Fruit fly (Drosophila melanogaster) whole organism, prepupa: ENCODE measurements around the gene CG18754.

ENCODE experiments used
- Blimp-1 ChIP-seq: fragments of 200-800 bp; sonication (Bioruptor generic); optimal IDR thresholded peaks from 3 replicates; lab custom pipeline; 2017; ENCODE audit warnings: missing biosample characterization, missing genetic modification characterization, mild to moderate bottlenecking, moderate library complexity, missing genetic modification reagents
- CG10631 ChIP-seq: fragments of 200-800 bp; sonication (Bioruptor generic); optimal IDR thresholded peaks from 2 replicates; lab custom pipeline; 2016; ENCODE audit warnings: missing biosample characterization, missing genetic modification characterization
- CG11294 ChIP-seq: fragments of 200-800 bp; sonication (Bioruptor generic); IDR thresholded peaks from 2 replicates; pipeline ENCODE4 v1.3.6; 2022; ENCODE audit warnings: missing biosample characterization, missing genetic modification characterization
- CG11762 ChIP-seq: fragments of 200-800 bp; sonication (Bioruptor generic); optimal IDR thresholded peaks from 3 replicates; lab custom pipeline; 2016; ENCODE audit warnings: missing biosample characterization, missing genetic modification characterization; ENCODE audit not compliant: insufficient read depth
- CG15336 ChIP-seq: fragments of 200-800 bp; sonication (Bioruptor generic); IDR thresholded peaks from 2 replicates; pipeline ENCODE4 v1.3.6; 2022; ENCODE audit warnings: missing biosample characterization, missing genetic modification characterization
- CG16779 ChIP-seq: fragments of 200-800 bp; sonication (Bioruptor generic); optimal IDR thresholded peaks from 3 replicates; lab custom pipeline; 2017; ENCODE audit warnings: missing biosample characterization, mild to moderate bottlenecking, missing genetic modification characterization
- CG31627 ChIP-seq: fragments of 200-800 bp; sonication (Bioruptor generic); optimal IDR thresholded peaks from 3 replicates; lab custom pipeline; 2016; ENCODE audit warnings: missing biosample characterization, missing genetic modification characterization
- CG32006 ChIP-seq: fragments of 200-800 bp; sonication (Bioruptor generic); optimal IDR thresholded peaks from 3 replicates; lab custom pipeline; 2017; ENCODE audit warnings: missing biosample characterization, mild to moderate bottlenecking, missing genetic modification characterization
- CG34406 ChIP-seq: fragments of 200-800 bp; sonication (Bioruptor generic); optimal IDR thresholded peaks from 3 replicates; lab custom pipeline; 2016; ENCODE audit warnings: missing biosample characterization, missing genetic modification characterization
- CG4318 ChIP-seq: fragments of 200-800 bp; sonication (Bioruptor generic); optimal IDR thresholded peaks from 3 replicates; lab custom pipeline; 2017; ENCODE audit warnings: missing biosample characterization, mild to moderate bottlenecking, missing genetic modification characterization
- CG6163 ChIP-seq: fragments of 200-800 bp; sonication (Bioruptor generic); IDR thresholded peaks from 3 replicates; pipeline ENCODE4 v1.3.6; 2022; ENCODE audit warnings: missing biosample characterization, missing genetic modification characterization
- CG6276 ChIP-seq: fragments of 200-800 bp; sonication (Bioruptor generic); optimal IDR thresholded peaks from 2 replicates; lab custom pipeline; 2017; ENCODE audit warnings: missing biosample characterization, mild to moderate bottlenecking, missing genetic modification characterization
- CG6792 ChIP-seq: fragments of 200-800 bp; sonication (Bioruptor generic); optimal IDR thresholded peaks from 3 replicates; lab custom pipeline; 2016; ENCODE audit warnings: missing biosample characterization, missing genetic modification characterization
- CG6808 ChIP-seq: fragments of 200-800 bp; sonication (Bioruptor generic); optimal IDR thresholded peaks from 3 replicates; lab custom pipeline; 2017; ENCODE audit warnings: missing biosample characterization, missing genetic modification characterization, mild to moderate bottlenecking, moderate library complexity, missing genetic modification reagents
- CG6854 ChIP-seq: fragments of 200-800 bp; sonication (Bioruptor generic); optimal IDR thresholded peaks from 2 replicates; lab custom pipeline; 2017; ENCODE audit warnings: missing biosample characterization, mild to moderate bottlenecking, missing genetic modification characterization
- CG7368 ChIP-seq: fragments of 200-800 bp; sonication (Bioruptor generic); optimal IDR thresholded peaks from 3 replicates; lab custom pipeline; 2016; ENCODE audit warnings: missing biosample characterization, missing genetic modification characterization
- CG8119 ChIP-seq: fragments of 200-800 bp; sonication (Bioruptor generic); IDR thresholded peaks from 3 replicates; pipeline ENCODE4 v1.3.6; 2022; ENCODE audit warnings: missing biosample characterization, missing genetic modification characterization
- CG9139 ChIP-seq: fragments of 200-800 bp; sonication (Bioruptor generic); optimal IDR thresholded peaks from 3 replicates; lab custom pipeline; 2017; ENCODE audit warnings: missing biosample characterization, mild to moderate bottlenecking, missing genetic modification characterization
- Eip75B ChIP-seq: fragments of 200-800 bp; sonication (Bioruptor generic); optimal IDR thresholded peaks from 3 replicates; lab custom pipeline; 2016; ENCODE audit warnings: missing biosample characterization, missing genetic modification characterization
- Eip78C ChIP-seq: fragments of 200-800 bp; sonication (Bioruptor generic); peaks from one replicate; lab custom pipeline; 2016; ENCODE audit warnings: missing biosample characterization, missing genetic modification characterization
- Ets96B ChIP-seq: fragments of 200-800 bp; optimal IDR thresholded peaks from 2 replicates; lab custom pipeline; 2019; ENCODE audit warnings: missing biosample characterization, mild to moderate bottlenecking, missing genetic modification characterization, moderate library complexity
- Hr38 ChIP-seq: sonication (Bioruptor generic); optimal IDR thresholded peaks from 2 replicates; lab custom pipeline; 2016; ENCODE audit warnings: missing biosample characterization, missing genetic modification characterization
- Hr39 ChIP-seq: fragments of 200-800 bp; sonication (Bioruptor generic); optimal IDR thresholded peaks from 2 replicates; lab custom pipeline; 2016; ENCODE audit warnings: missing biosample characterization, missing genetic modification characterization
- Hr4 ChIP-seq: fragments of 200-800 bp; sonication (Bioruptor generic); optimal IDR thresholded peaks from 3 replicates; lab custom pipeline; 2016; ENCODE audit warnings: missing biosample characterization, missing genetic modification characterization
- Lpt ChIP-seq: fragments of 200-800 bp; sonication (Bioruptor generic); optimal IDR thresholded peaks from 3 replicates; lab custom pipeline; 2016; ENCODE audit warnings: missing biosample characterization, missing genetic modification characterization
- OdsH ChIP-seq: fragments of 200-800 bp; sonication (Bioruptor generic); optimal IDR thresholded peaks from 3 replicates; lab custom pipeline; 2016; ENCODE audit warnings: missing biosample characterization, missing genetic modification characterization
- Smox ChIP-seq: fragments of 200-800 bp; sonication (Bioruptor generic); optimal IDR thresholded peaks from 3 replicates; lab custom pipeline; 2016; ENCODE audit warnings: missing biosample characterization, missing genetic modification characterization
- Sox102F ChIP-seq: fragments of 200-800 bp; sonication (Bioruptor generic); optimal IDR thresholded peaks from 2 replicates; lab custom pipeline; 2016; ENCODE audit warnings: missing biosample characterization, mild to moderate bottlenecking, missing genetic modification characterization
- achi ChIP-seq: fragments of 200-800 bp; sonication (Bioruptor generic); optimal IDR thresholded peaks from 3 replicates; lab custom pipeline; 2016; ENCODE audit warnings: missing biosample characterization, missing genetic modification characterization
- acj6 ChIP-seq: fragments of 200-800 bp; sonication (Bioruptor generic); optimal IDR thresholded peaks from 3 replicates; lab custom pipeline; 2016; ENCODE audit warnings: missing biosample characterization, missing genetic modification characterization
- dac ChIP-seq: fragments of 200-800 bp; sonication (Bioruptor generic); optimal IDR thresholded peaks from 2 replicates; lab custom pipeline; 2017; ENCODE audit warnings: missing biosample characterization, mild to moderate bottlenecking, missing genetic modification characterization
- eg ChIP-seq: fragments of 200-800 bp; sonication (Bioruptor generic); IDR thresholded peaks from 3 replicates; pipeline ENCODE4 v1.3.6; 2022; ENCODE audit warnings: missing biosample characterization, missing genetic modification characterization
- fd59A ChIP-seq: fragments of 200-800 bp; sonication (Bioruptor generic); optimal IDR thresholded peaks from 2 replicates; lab custom pipeline; 2017; ENCODE audit warnings: missing biosample characterization, mild to moderate bottlenecking, missing genetic modification characterization, missing genetic modification reagents
- fd85E ChIP-seq: fragments of 200-800 bp; sonication (Bioruptor generic); optimal IDR thresholded peaks from 3 replicates; lab custom pipeline; 2016; ENCODE audit warnings: missing biosample characterization, missing genetic modification characterization
- fkh ChIP-seq: fragments of 200-800 bp; sonication (Bioruptor generic); optimal IDR thresholded peaks from 3 replicates; lab custom pipeline; 2017; ENCODE audit warnings: missing biosample characterization, mild to moderate bottlenecking, missing genetic modification characterization, moderate library complexity
- lz ChIP-seq: fragments of 200-800 bp; sonication (Bioruptor generic); optimal IDR thresholded peaks from 3 replicates; lab custom pipeline; 2016; ENCODE audit warnings: missing biosample characterization, missing genetic modification characterization
- net ChIP-seq: fragments of 200-800 bp; sonication (Bioruptor generic); optimal IDR thresholded peaks from 3 replicates; lab custom pipeline; 2016; ENCODE audit warnings: missing biosample characterization, missing genetic modification characterization
- pdm3 ChIP-seq: fragments of 200-800 bp; sonication (Bioruptor generic); optimal IDR thresholded peaks from 3 replicates; lab custom pipeline; 2016; ENCODE audit warnings: missing biosample characterization, missing genetic modification characterization
- salr ChIP-seq, 2 experiments: fragments of 200-800 bp; sonication (Bioruptor generic); optimal IDR thresholded peaks; 3 replicates each; lab custom pipeline; 2016 to 2018; ENCODE audit warnings: missing biosample characterization in 2 of 2, missing genetic modification characterization in 2 of 2, mild to moderate bottlenecking in 1 of 2
- spab ChIP-seq: fragments of 200-800 bp; sonication (Bioruptor generic); optimal IDR thresholded peaks from 2 replicates; lab custom pipeline; 2017; ENCODE audit warnings: missing biosample characterization, mild to moderate bottlenecking, missing genetic modification characterization, missing genetic modification reagents
- ss ChIP-seq, 2 experiments: fragments of 200-800 bp; sonication (Bioruptor generic); optimal IDR thresholded peaks; 2 replicates in 1 of 2; 3 replicates in 1 of 2; lab custom pipeline; 2017 to 2018; ENCODE audit warnings: mild to moderate bottlenecking in 2 of 2, missing biosample characterization in 2 of 2, missing genetic modification characterization in 2 of 2, moderate library complexity in 1 of 2
- svp ChIP-seq: fragments of 200-800 bp; sonication (Bioruptor generic); peaks from one replicate; lab custom pipeline; 2016; ENCODE audit warnings: missing biosample characterization, missing genetic modification characterization
- topi ChIP-seq: fragments of 200-800 bp; sonication (Bioruptor generic); optimal IDR thresholded peaks from 3 replicates; lab custom pipeline; 2016; ENCODE audit warnings: missing biosample characterization, missing genetic modification characterization
- vri ChIP-seq: fragments of 200-800 bp; sonication (Bioruptor generic); optimal IDR thresholded peaks from 3 replicates; lab custom pipeline; 2016; ENCODE audit warnings: missing biosample characterization, mild to moderate bottlenecking, missing genetic modification characterization

CG18754 gene

DNA sequence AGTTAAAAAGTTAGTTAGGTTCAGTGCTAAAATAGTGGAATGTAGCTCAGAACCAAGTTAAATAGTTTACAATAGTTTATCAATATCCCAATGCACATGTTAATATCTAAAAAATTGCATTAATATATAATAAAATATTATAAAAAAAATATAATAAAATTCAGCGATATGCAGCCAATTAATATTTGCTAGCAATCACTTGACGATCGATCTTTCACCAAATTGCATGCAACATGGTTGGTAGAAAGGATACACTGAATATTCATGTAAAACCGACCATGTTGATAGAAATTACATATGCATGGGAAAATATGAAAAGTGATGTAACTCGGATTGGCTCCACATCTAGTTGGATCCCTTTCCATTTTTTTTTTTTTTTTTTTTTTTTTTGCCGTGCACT, 8.2 kb upstream of the CG18754 start (continued):
- TF ChIP-seq Eip75B (GFP tag; lab: Kevin White, UChicago) = peak; percentile 7
- peak; percentile 78 for TF ChIP-seq Eip78C (GFP tag; lab: Kevin White, UChicago)
- no peak for TF ChIP-seq lz
- peak; percentile 47 for TF ChIP-seq CG4318 (GFP tag; lab: Kevin White, UChicago)
- peak; percentile 26 for TF ChIP-seq OdsH (GFP tag; lab: Kevin White, UChicago)
- TF ChIP-seq Sox102F = no peak
- no peak for TF ChIP-seq CG6808 (GFP tag; lab: Kevin White, UChicago)
- peak; percentile 74 for TF ChIP-seq CG32006 (GFP tag; lab: Kevin White, UChicago)
- TF ChIP-seq achi (GFP tag; lab: Kevin White, UChicago) = peak; percentile 33
- peak; percentile 34 for TF ChIP-seq CG34406 (GFP tag; lab: Kevin White, UChicago)
- TF ChIP-seq Hr38 (GFP tag; lab: Kevin White, UChicago) = no peak
- no peak for TF ChIP-seq fkh (GFP tag; lab: Kevin White, UChicago)

DNA sequence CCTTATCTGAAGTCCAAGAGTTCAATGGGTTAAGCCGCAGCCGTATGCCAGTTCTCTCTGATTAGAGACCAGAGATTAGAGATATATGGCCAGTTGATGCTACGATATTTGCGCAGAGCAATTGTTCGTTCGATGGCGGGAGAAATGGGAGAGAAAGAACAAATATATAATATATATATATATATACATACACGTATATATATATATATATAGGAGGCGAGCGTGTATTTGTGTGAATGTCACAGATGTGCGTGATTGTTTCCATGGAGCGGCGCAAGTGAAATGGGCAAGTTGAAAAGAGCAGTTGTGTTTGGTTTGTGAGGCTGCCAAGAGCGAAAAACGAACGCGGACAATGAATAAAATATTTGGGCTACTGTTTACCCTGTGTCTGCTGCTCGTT, 6.8 kb upstream of the CG18754 start, which contains the start of gene GILT3:
Gene GILT3 (plus strand): TSS at position 301 of the 400 bp plus-strand sequence.
- TF ChIP-seq svp (GFP tag; lab: Kevin White, UChicago) = peak; percentile 13
- 0 out of 2 replicates have a peak, but pooled peaks have one; percentile 9 for TF ChIP-seq CG15336 (GFP tag; lab: Robert Waterston, UW)
- TF ChIP-seq fkh (GFP tag; lab: Kevin White, UChicago) = peak; percentile 22
- TF ChIP-seq pdm3 = no peak

DNA sequence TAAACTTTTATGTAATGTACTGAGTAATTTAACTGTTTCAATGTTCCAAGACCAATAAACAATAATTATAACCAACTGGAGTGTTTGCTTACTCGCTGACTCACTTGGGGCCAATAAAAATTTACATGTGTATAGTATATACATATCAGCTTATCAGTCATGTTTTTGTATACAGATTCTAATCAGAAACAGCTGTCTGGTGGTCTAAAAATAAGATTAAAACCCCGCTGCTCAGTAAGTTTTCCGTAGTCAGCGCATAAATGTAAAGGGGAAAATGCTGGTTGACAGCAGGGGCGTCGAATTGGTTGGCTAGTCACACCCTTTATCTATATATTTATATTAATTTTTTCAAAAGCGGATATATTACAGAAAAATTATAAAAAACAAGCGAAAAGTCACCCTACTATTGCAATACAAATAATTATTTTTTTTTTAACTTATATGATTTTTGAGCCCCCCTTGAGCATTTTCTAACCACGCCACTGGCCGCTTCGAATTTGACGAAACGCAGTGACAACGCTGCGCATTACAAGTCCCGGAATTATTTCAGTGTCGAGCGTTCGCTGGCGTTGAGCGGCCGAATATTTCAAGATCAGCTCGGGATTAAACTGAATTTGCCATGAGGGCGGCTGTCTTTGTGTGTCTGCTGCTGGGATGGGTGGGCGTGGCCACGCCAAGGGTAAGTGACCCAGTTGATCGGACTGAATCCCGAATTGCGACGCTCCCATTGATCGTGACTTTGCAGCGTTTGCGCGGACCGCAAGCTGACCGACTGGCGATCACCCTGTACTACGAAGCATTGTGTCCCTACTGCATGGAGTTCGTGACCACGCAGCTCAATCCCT, 5.3 kb upstream of the CG18754 start, which contains the start of gene GILT2:
Gene GILT2 (plus strand): TSS at position 547 of the 845 bp plus-strand sequence.
- TF ChIP-seq CG11294 (GFP tag; lab: Robert Waterston, UW) = no peak
- TF ChIP-seq pdm3 = peak; percentile 73
- no peak for TF ChIP-seq net (GFP tag; lab: Kevin White, UChicago)
- no peak for TF ChIP-seq salr (GFP tag; optimal IDR thresholded peaks at IDR 0.05; lab: Kevin White, UChicago)
- TF ChIP-seq Ets96B (tag; lab: Kevin White, UChicago) = peak; percentile 63
- TF ChIP-seq CG10631 (GFP tag; lab: Kevin White, UChicago) = peak; percentile 70
- TF ChIP-seq Sox102F = peak; percentile 89
- peak; percentile 83 for TF ChIP-seq lz
- peak; percentile 74 for TF ChIP-seq CG8119 (GFP tag; lab: Robert Waterston, UW)
- peak; percentile 60 to 73 for TF ChIP-seq ss (GFP tag; optimal IDR thresholded peaks at IDR 0.05; lab: Kevin White, UChicago)
- no peak for TF ChIP-seq fd85E
- TF ChIP-seq OdsH (GFP tag; lab: Kevin White, UChicago) = peak; percentile 80
- peak; percentile 78 for TF ChIP-seq CG6854 (GFP tag; lab: Kevin White, UChicago)
- peak; percentile 71 for TF ChIP-seq acj6
- TF ChIP-seq topi (GFP tag; lab: Kevin White, UChicago) = peak; percentile 89
- TF ChIP-seq Hr39 = peak; percentile 80
- peak; percentile 66 for TF ChIP-seq Hr4 (GFP tag; lab: Kevin White, UChicago)
- TF ChIP-seq fd59A (GFP tag; lab: Kevin White, UChicago) = peak; percentile 46
- peak; percentile 83 for TF ChIP-seq CG6792 (GFP tag; lab: Kevin White, UChicago)
- TF ChIP-seq CG34406 (GFP tag; lab: Kevin White, UChicago) = peak; percentile 83
- TF ChIP-seq CG6276 (GFP tag; lab: Kevin White, UChicago) = no peak
- peak; percentile 78 for TF ChIP-seq achi (GFP tag; lab: Kevin White, UChicago)
- TF ChIP-seq CG9139 (GFP tag; lab: Kevin White, UChicago) = peak; percentile 30
- TF ChIP-seq CG6808 (GFP tag; lab: Kevin White, UChicago) = peak; percentile 66
- peak; percentile 72; the same call in 2 of the 3 replicates for TF ChIP-seq eg (GFP tag; lab: Robert Waterston, UW)
- TF ChIP-seq CG31627 (GFP tag; lab: Kevin White, UChicago) = peak; percentile 81
- TF ChIP-seq CG4318 (GFP tag; lab: Kevin White, UChicago) = no peak
- TF ChIP-seq Hr38 (GFP tag; lab: Kevin White, UChicago) = no peak
- TF ChIP-seq vri (GFP tag; lab: Kevin White, UChicago) = peak; percentile 85
- TF ChIP-seq CG6163 (GFP tag; lab: Robert Waterston, UW) = peak; percentile 88
- peak; percentile 42 for TF ChIP-seq Lpt (GFP tag; lab: Kevin White, UChicago)
- TF ChIP-seq Blimp-1 (GFP tag; lab: Kevin White, UChicago) = peak; percentile 68
- peak; percentile 86 for TF ChIP-seq Smox (GFP tag; lab: Kevin White, UChicago)
- peak; percentile 71 for TF ChIP-seq CG7368 (GFP tag; lab: Kevin White, UChicago)
- TF ChIP-seq dac (GFP tag; lab: Kevin White, UChicago) = peak; percentile 4
- no peak for TF ChIP-seq spab
- TF ChIP-seq CG11762 (GFP tag; lab: Kevin White, UChicago) = peak; percentile 43
- peak; percentile 62 for TF ChIP-seq CG16779 (tag; lab: Kevin White, UChicago)
